Fruit fly (Drosophila melanogaster) whole organism, embryonic: ENCODE measurements around the gene Pnn.
A peak's percentile ranks its signal among the peaks of the same experiment; 100 is the strongest.

Experiments used
- Atf3 ChIP-seq: fragments of 200-800 bp; sonication (Bioruptor generic); optimal IDR thresholded peaks from 3 replicates; lab custom pipeline; 2016; ENCODE audit warnings: missing biosample characterization, missing genetic modification characterization
- B-H1 ChIP-seq: fragments of 200-800 bp; sonication (Bioruptor generic); IDR thresholded peaks from 3 replicates; pipeline ENCODE4 v1.3.6; 2022; ENCODE audit warnings: missing biosample characterization, missing genetic modification characterization
- CG10959 ChIP-seq: fragments of 200-800 bp; sonication (Bioruptor generic); IDR thresholded peaks from 2 replicates; pipeline ENCODE4 v1.3.6; 2022; ENCODE audit warnings: missing biosample characterization, missing genetic modification characterization
- CG11696 ChIP-seq: fragments of 200-800 bp; sonication (Bioruptor generic); IDR thresholded peaks from 2 replicates; pipeline ENCODE4 v1.3.6; 2022; ENCODE audit warnings: missing biosample characterization, missing genetic modification characterization
- CG1233 ChIP-seq: fragments of 200-800 bp; sonication (Bioruptor generic); optimal IDR thresholded peaks from 4 replicates; lab custom pipeline; 2018; ENCODE audit warnings: missing biosample characterization, mild to moderate bottlenecking, missing genetic modification characterization
- CG15011 ChIP-seq: fragments of 200-800 bp; sonication (Bioruptor generic); optimal IDR thresholded peaks from 3 replicates; lab custom pipeline; 2018; ENCODE audit warnings: missing biosample characterization, mild to moderate bottlenecking, missing genetic modification characterization
- CG15601 ChIP-seq: fragments of 200-800 bp; sonication (Bioruptor generic); optimal IDR thresholded peaks from 3 replicates; lab custom pipeline; 2019; ENCODE audit warnings: missing biosample characterization, mild to moderate bottlenecking, missing genetic modification characterization, moderate library complexity
- CG17361 ChIP-seq: fragments of 200-800 bp; sonication (Bioruptor generic); IDR thresholded peaks from 3 replicates; pipeline ENCODE4 v1.3.6; 2022; ENCODE audit warnings: missing biosample characterization, missing genetic modification characterization
- CG17385 ChIP-seq: fragments of 200-800 bp; sonication (Bioruptor generic); optimal IDR thresholded peaks from 3 replicates; lab custom pipeline; 2018; ENCODE audit warnings: missing biosample characterization, mild to moderate bottlenecking, missing genetic modification characterization
- CG2116 ChIP-seq: fragments of 200-800 bp; sonication (Bioruptor generic); optimal IDR thresholded peaks from 3 replicates; lab custom pipeline; 2018; ENCODE audit warnings: missing biosample characterization, mild to moderate bottlenecking, missing genetic modification characterization
- CG31224 ChIP-seq: fragments of 200-800 bp; sonication (Bioruptor generic); IDR thresholded peaks from 2 replicates; pipeline ENCODE4 v1.3.6; 2022; ENCODE audit warnings: missing biosample characterization, missing genetic modification characterization
- CG32767 ChIP-seq: fragments of 200-800 bp; sonication (Bioruptor generic); IDR thresholded peaks from 2 replicates; pipeline ENCODE4 v1.3.6; 2022; ENCODE audit warnings: missing biosample characterization, missing genetic modification characterization
- CG3281 ChIP-seq: fragments of 200-800 bp; sonication (Bioruptor generic); optimal IDR thresholded peaks from 3 replicates; lab custom pipeline; 2017; ENCODE audit warnings: missing biosample characterization, mild to moderate bottlenecking, missing genetic modification characterization
- CG42726 ChIP-seq: fragments of 200-800 bp; sonication (Bioruptor generic); IDR thresholded peaks from 2 replicates; pipeline ENCODE4 v1.3.6; 2022; ENCODE audit warnings: missing biosample characterization, missing genetic modification characterization; ENCODE audit not compliant: partially characterized antibody
- CG7963 ChIP-seq: fragments of 200-800 bp; sonication (Bioruptor generic); IDR thresholded peaks from 3 replicates; pipeline ENCODE4 v1.3.6; 2022; ENCODE audit warnings: missing biosample characterization, missing genetic modification characterization; ENCODE audit not compliant: partially characterized antibody
- CG8765 ChIP-seq: fragments of 200-800 bp; sonication (Bioruptor generic); IDR thresholded peaks from 2 replicates; pipeline ENCODE4 v1.3.6; 2022; ENCODE audit warnings: missing biosample characterization, missing genetic modification characterization
- CG9797 ChIP-seq: fragments of 200-800 bp; sonication (Bioruptor generic); optimal IDR thresholded peaks from 3 replicates; lab custom pipeline; 2018; ENCODE audit warnings: missing biosample characterization, mild to moderate bottlenecking, missing genetic modification characterization
- CHES-1-like ChIP-seq: fragments of 200-800 bp; sonication (Bioruptor generic); optimal IDR thresholded peaks from 2 replicates; lab custom pipeline; 2016; ENCODE audit warnings: missing biosample characterization, missing genetic modification characterization
- Camta ChIP-seq: fragments of 200-800 bp; sonication (Bioruptor generic); optimal IDR thresholded peaks from 2 replicates; lab custom pipeline; 2016; ENCODE audit warnings: missing biosample characterization, missing genetic modification characterization
- Dip3 ChIP-seq: fragments of 200-800 bp; sonication (Bioruptor generic); optimal IDR thresholded peaks from 3 replicates; lab custom pipeline; 2016; ENCODE audit warnings: missing biosample characterization, missing genetic modification characterization
- ERR ChIP-seq: fragments of 200-800 bp; sonication (Bioruptor generic); optimal IDR thresholded peaks from 2 replicates; lab custom pipeline; 2016; ENCODE audit warnings: missing biosample characterization, missing genetic modification characterization
- Ets65A ChIP-seq: fragments of 200-800 bp; sonication (Bioruptor generic); peaks from one replicate; lab custom pipeline; 2016; ENCODE audit warnings: missing biosample characterization, missing genetic modification characterization
- Fer3 ChIP-seq: fragments of 200-800 bp; sonication (Bioruptor generic); optimal IDR thresholded peaks from 2 replicates; lab custom pipeline; 2018; ENCODE audit warnings: missing biosample characterization, mild to moderate bottlenecking, missing genetic modification characterization, moderate library complexity
- HHEX ChIP-seq: fragments of 200-800 bp; sonication (Bioruptor generic); optimal IDR thresholded peaks from 3 replicates; lab custom pipeline; 2017; ENCODE audit warnings: missing biosample characterization, mild to moderate bottlenecking, missing genetic modification characterization, missing genetic modification reagents
- Hr3 ChIP-seq: fragments of 200-800 bp; sonication (Bioruptor generic); optimal IDR thresholded peaks from 3 replicates; lab custom pipeline; 2016; ENCODE audit warnings: missing biosample characterization, missing genetic modification characterization
- Hr78 ChIP-seq, 2 experiments: fragments of 200-800 bp in 1 of 2; fragments of >200 bp in 1 of 2; sonication (Bioruptor generic) in 1 of 2; optimal IDR thresholded peaks; 2 replicates each; lab custom pipeline; 2017 to 2019; ENCODE audit warnings: missing biosample characterization in 2 of 2, missing genetic modification characterization in 2 of 2, mild to moderate bottlenecking in 1 of 2, moderate library complexity in 1 of 2
- Kr ChIP-seq: fragments of 200-800 bp; sonication (Bioruptor generic); optimal IDR thresholded peaks from 2 replicates; lab custom pipeline; 2017; ENCODE audit warnings: missing biosample characterization, mild to moderate bottlenecking, missing genetic modification characterization
- Max ChIP-seq: fragments of 200-800 bp; sonication (Bioruptor generic); optimal IDR thresholded peaks from 2 replicates; lab custom pipeline; 2016; ENCODE audit warnings: missing biosample characterization, mild to moderate bottlenecking, missing genetic modification characterization
- Med ChIP-seq: fragments of 200-800 bp; sonication (Bioruptor generic); peaks from one replicate; lab custom pipeline; 2016; ENCODE audit warnings: missing biosample characterization, missing genetic modification characterization, mild to moderate bottlenecking, inconsistent platforms, moderate library complexity
- Meics ChIP-seq: fragments of 200-800 bp; sonication (Bioruptor generic); optimal IDR thresholded peaks from 2 replicates; lab custom pipeline; 2017; ENCODE audit warnings: missing biosample characterization, mild to moderate bottlenecking, missing genetic modification characterization
- NK7.1 ChIP-seq: fragments of 200-800 bp; sonication (Bioruptor generic); optimal IDR thresholded peaks from 3 replicates; lab custom pipeline; 2016; ENCODE audit warnings: missing biosample characterization, missing genetic modification characterization
- Oli ChIP-seq: fragments of 200-800 bp; sonication (Bioruptor generic); optimal IDR thresholded peaks from 2 replicates; lab custom pipeline; 2018; ENCODE audit warnings: missing biosample characterization, mild to moderate bottlenecking, missing genetic modification characterization, moderate library complexity
- Ravus ChIP-seq: fragments of 200-800 bp; sonication (Bioruptor generic); IDR thresholded peaks from 2 replicates; pipeline ENCODE4 v1.3.6; 2022; ENCODE audit warnings: missing biosample characterization, missing genetic modification characterization
- br ChIP-seq: fragments of >200 bp; optimal IDR thresholded peaks from 2 replicates; lab custom pipeline; 2017
- chm ChIP-seq: fragments of 200-800 bp; sonication (Bioruptor generic); IDR thresholded peaks from 2 replicates; pipeline ENCODE4 v1.3.6; 2022; ENCODE audit warnings: missing biosample characterization, missing genetic modification characterization
- ci ChIP-seq: fragments of 200-800 bp; sonication (Bioruptor generic); IDR thresholded peaks from 3 replicates; pipeline ENCODE4 v1.3.6; 2022; ENCODE audit warnings: missing biosample characterization, missing genetic modification characterization
- corto ChIP-seq: fragments of 200-800 bp; sonication (Bioruptor generic); optimal IDR thresholded peaks from 2 replicates; lab custom pipeline; 2016; ENCODE audit warnings: missing biosample characterization, mild to moderate bottlenecking, missing genetic modification characterization, moderate library complexity
- disco-r ChIP-seq: fragments of 200-800 bp; sonication (Bioruptor generic); optimal IDR thresholded peaks from 2 replicates; lab custom pipeline; 2016; ENCODE audit warnings: missing biosample characterization, missing genetic modification characterization
- dysf ChIP-seq: fragments of 200-800 bp; sonication (Bioruptor generic); IDR thresholded peaks from 3 replicates; pipeline ENCODE4 v1.3.6; 2022; ENCODE audit warnings: missing biosample characterization, missing genetic modification characterization
- exex ChIP-seq: fragments of 200-800 bp; sonication (Bioruptor generic); optimal IDR thresholded peaks from 4 replicates; lab custom pipeline; 2018; ENCODE audit warnings: missing biosample characterization, mild to moderate bottlenecking, missing genetic modification characterization, moderate library complexity
- fd64A ChIP-seq: fragments of 200-800 bp; sonication (Bioruptor generic); optimal IDR thresholded peaks from 3 replicates; lab custom pipeline; 2018; ENCODE audit warnings: missing biosample characterization, mild to moderate bottlenecking, missing genetic modification characterization
- inv ChIP-seq: fragments of 200-800 bp; sonication (Bioruptor generic); IDR thresholded peaks from 2 replicates; pipeline ENCODE4 v1.3.6; 2022; ENCODE audit warnings: missing biosample characterization, missing genetic modification characterization; ENCODE audit not compliant: partially characterized antibody
- jigr1 ChIP-seq: fragments of 200-800 bp; sonication (Bioruptor generic); IDR thresholded peaks from 3 replicates; pipeline ENCODE4 v1.3.6; 2022; ENCODE audit warnings: missing biosample characterization, missing genetic modification characterization
- klu ChIP-seq: fragments of 200-800 bp; sonication (Bioruptor generic); IDR thresholded peaks from 2 replicates; pipeline ENCODE4 v1.3.6; 2022; ENCODE audit warnings: missing biosample characterization, missing genetic modification characterization
- mirr ChIP-seq: fragments of 200-800 bp; sonication (Bioruptor generic); optimal IDR thresholded peaks from 3 replicates; lab custom pipeline; 2018; ENCODE audit warnings: missing biosample characterization, mild to moderate bottlenecking, missing genetic modification characterization
- nom ChIP-seq: fragments of 200-800 bp; sonication (Bioruptor generic); optimal IDR thresholded peaks from 2 replicates; lab custom pipeline; 2017; ENCODE audit warnings: missing biosample characterization, missing genetic modification characterization, mild to moderate bottlenecking, moderate library complexity, missing genetic modification reagents
- onecut ChIP-seq: fragments of 200-800 bp; sonication (Bioruptor generic); IDR thresholded peaks from 2 replicates; pipeline ENCODE4 v1.3.6; 2022; ENCODE audit warnings: missing biosample characterization, missing genetic modification characterization
- otp ChIP-seq: fragments of 200-800 bp; sonication (Bioruptor generic); IDR thresholded peaks from 3 replicates; pipeline ENCODE4, ENCODE4 v1.3.6; 2022; ENCODE audit warnings: missing biosample characterization, missing genetic modification characterization
- run ChIP-seq: fragments of 200-800 bp; sonication (Bioruptor generic); optimal IDR thresholded peaks from 3 replicates; lab custom pipeline; 2018; ENCODE audit warnings: missing biosample characterization, mild to moderate bottlenecking, missing genetic modification characterization
- slou ChIP-seq: fragments of 200-800 bp; sonication (Bioruptor generic); optimal IDR thresholded peaks from 3 replicates; lab custom pipeline; 2016; ENCODE audit warnings: missing biosample characterization, missing genetic modification characterization
- stc ChIP-seq: fragments of 200-800 bp; sonication (Bioruptor generic); IDR thresholded peaks from 2 replicates; pipeline ENCODE4 v1.3.6; 2022; ENCODE audit warnings: missing biosample characterization, missing genetic modification characterization
- zen2 ChIP-seq: fragments of 200-800 bp; sonication (Bioruptor generic); IDR thresholded peaks from 3 replicates; pipeline ENCODE4 v1.3.6; 2022; ENCODE audit warnings: missing biosample characterization, missing genetic modification characterization; ENCODE audit not compliant: partially characterized antibody

Pnn gene

DNA sequence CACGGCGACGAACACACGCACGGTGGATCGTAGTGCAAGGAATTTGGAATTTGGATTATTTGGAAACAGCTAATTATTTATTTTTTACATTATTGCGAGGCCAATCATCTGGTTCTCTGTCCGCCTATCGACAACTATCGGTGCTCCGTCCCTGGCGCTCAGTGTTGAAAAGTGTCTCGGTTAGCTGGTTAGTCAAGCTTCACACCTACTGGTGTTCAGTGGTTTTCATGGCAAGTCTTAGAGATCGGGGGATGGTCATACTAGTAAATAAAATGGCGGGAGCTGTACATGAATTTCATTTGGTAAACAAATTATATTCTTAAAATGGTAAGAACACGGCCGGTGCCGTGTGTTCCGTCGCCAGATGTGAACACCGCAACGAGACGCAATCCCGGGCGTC, 29.8 kb upstream of the Pnn start, which contains the start of the genes trbd and dmt (continued):
- TF ChIP-seq run (no peak), exex (tag; lab: Kevin White, UChicago) (no peak), HHEX (no peak), Meics (no peak), CG17385 (no peak), CG2116 (GFP tag; lab: Kevin White, UChicago) (peak; percentile 81), Camta (peak; percentile 50), CHES-1-like (GFP tag; lab: Kevin White, UChicago) (peak; percentile 92), Hr3 (peak; percentile 25), chm (GFP tag; lab: Robert Waterston, UW) (no peak), CG9797 (GFP tag; lab: Kevin White, UChicago) (peak; percentile 96), Ets65A (peak; percentile 98), Hr78 (GFP tag; optimal IDR thresholded peaks at IDR 0.05; lab: Kevin White, UChicago) (no peak), stc (GFP tag; lab: Robert Waterston, UW) (no peak), Atf3 (peak; percentile 50), br (lab: Kevin White, UChicago) (no peak), B-H1 (GFP tag; lab: Robert Waterston, UW) (no peak), Kr (GFP tag; lab: Kevin White, UChicago) (no peak), corto (GFP tag; lab: Kevin White, UChicago) (no peak), mirr (GFP tag; lab: Kevin White, UChicago) (no peak), disco-r (GFP tag; lab: Kevin White, UChicago) (peak; percentile 1), CG15601 (tag; lab: Kevin White, UChicago) (no peak), klu (GFP tag; lab: Robert Waterston, UW) (no peak), ci (no peak), CG3281 (GFP tag; lab: Kevin White, UChicago) (no peak), CG42726 (GFP tag; lab: Robert Waterston, UW) (no peak), CG15011 (no peak), nom (GFP tag; lab: Kevin White, UChicago) (no peak), slou (GFP tag; lab: Kevin White, UChicago) (no peak), CG8765 (GFP tag; lab: Robert Waterston, UW) (no peak), onecut (GFP tag; lab: Robert Waterston, UW) (peak; percentile 28), zen2 (GFP tag; lab: Robert Waterston, UW) (no peak), fd64A (GFP tag; lab: Kevin White, UChicago) (no peak), CG7963 (no peak), Ravus (GFP tag; lab: Robert Waterston, UW) (no peak), Med (GFP tag; lab: Kevin White, UChicago) (peak; percentile 98), CG31224 (GFP tag; lab: Robert Waterston, UW) (no peak), Fer3 (no peak), Dip3 (GFP tag; lab: Kevin White, UChicago) (peak; percentile 85), CG17361 (no peak), jigr1 (GFP tag; lab: Robert Waterston, UW) (no peak), ERR (peak; percentile 55), otp (GFP tag; lab: Robert Waterston, UW) (no peak), NK7.1 (GFP tag; lab: Kevin White, UChicago) (peak; percentile 38), Max (peak; percentile 28), Oli (no peak), CG10959 (GFP tag; lab: Robert Waterston, UW) (no peak), CG11696 (no peak), inv (no peak), CG1233 (GFP tag; lab: Kevin White, UChicago) (no peak), CG32767 (GFP tag; lab: Robert Waterston, UW) (no peak), dysf (no peak)
